Worm (Caenorhabditis elegans): ENCODE data around the gene dcr-1.

ce11 chrIII:8044717-8045116, 35.4 kb downstream of the dcr-1 start, which contains the start of gene spcs-3:
- no peak for TF ChIP-seq elt-3 (tag; optimal IDR thresholded peaks at IDR 0.05)
- no peak for TF ChIP-seq cnd-1 (tag; optimal IDR thresholded peaks at IDR 0.05)
- TF ChIP-seq lsy-2 (tag; optimal IDR thresholded peaks at IDR 0.05) = no peak
- TF ChIP-seq ztf-11 (tag; optimal IDR thresholded peaks at IDR 0.05) = no peak
- TF ChIP-seq unc-62 (GFP tag; optimal IDR thresholded peaks at IDR 0.05) = no peak
- no peak for TF ChIP-seq zip-8 (tag; optimal IDR thresholded peaks at IDR 0.05)

Measured in whole organism, mixed stage, embryonic.